Fruit fly (Drosophila melanogaster) whole organism, embryonic: ENCODE results near the gene Ube4B.

ENCODE experiments used
- Aef1 ChIP-seq: fragments of 200-800 bp; sonication (Bioruptor generic); IDR thresholded peaks from 3 replicates; pipeline ENCODE4 v1.3.6; 2022; ENCODE audit warnings: missing biosample characterization, missing genetic modification characterization
- Awh ChIP-seq: fragments of 200-800 bp; sonication (Bioruptor generic); IDR thresholded peaks from 2 replicates; pipeline ENCODE4, ENCODE4 v1.3.6; 2022; ENCODE audit warnings: missing biosample characterization, missing genetic modification characterization
- Bteb2 ChIP-seq: fragments of 200-800 bp; sonication (Bioruptor generic); optimal IDR thresholded peaks from 2 replicates; lab custom pipeline; 2016; ENCODE audit warnings: missing biosample characterization, missing genetic modification characterization
- CG1024 ChIP-seq: fragments of 200-800 bp; sonication (Bioruptor generic); IDR thresholded peaks from 2 replicates; pipeline ENCODE4 v1.3.6; 2022; ENCODE audit warnings: missing biosample characterization, missing genetic modification characterization
- CG12391 ChIP-seq: fragments of 200-800 bp; sonication (Bioruptor generic); optimal IDR thresholded peaks from 3 replicates; lab custom pipeline; 2018; ENCODE audit warnings: missing biosample characterization, mild to moderate bottlenecking, missing genetic modification characterization, moderate library complexity
- CG13624 ChIP-seq: fragments of 200-800 bp; sonication (Bioruptor generic); optimal IDR thresholded peaks from 2 replicates; lab custom pipeline; 2016; ENCODE audit warnings: missing biosample characterization, missing genetic modification characterization
- CG13894 ChIP-seq: fragments of 200-800 bp; sonication (Bioruptor generic); optimal IDR thresholded peaks from 3 replicates; lab custom pipeline; 2018; ENCODE audit warnings: missing biosample characterization, mild to moderate bottlenecking, missing genetic modification characterization, moderate library complexity
- CG18262 ChIP-seq: fragments of 200-800 bp; optimal IDR thresholded peaks from 3 replicates; lab custom pipeline; 2019; ENCODE audit warnings: missing biosample characterization, mild to moderate bottlenecking, missing genetic modification characterization, moderate library complexity
- CG2120 ChIP-seq: fragments of 200-800 bp; sonication (Bioruptor generic); optimal IDR thresholded peaks from 3 replicates; lab custom pipeline; 2016; ENCODE audit warnings: missing biosample characterization, missing genetic modification characterization
- CG32767 ChIP-seq: fragments of 200-800 bp; sonication (Bioruptor generic); IDR thresholded peaks from 2 replicates; pipeline ENCODE4 v1.3.6; 2022; ENCODE audit warnings: missing biosample characterization, missing genetic modification characterization
- CG3847 ChIP-seq: fragments of 200-800 bp; sonication (Bioruptor generic); IDR thresholded peaks from 2 replicates; pipeline ENCODE4 v1.3.6; 2022; ENCODE audit warnings: missing biosample characterization, missing genetic modification characterization
- CG4730 ChIP-seq: fragments of 200-800 bp; sonication (Bioruptor generic); IDR thresholded peaks from 2 replicates; pipeline ENCODE4 v1.3.6; 2022; ENCODE audit warnings: missing biosample characterization, missing genetic modification characterization
- CG6272 ChIP-seq: fragments of 200-800 bp; sonication (Bioruptor generic); IDR thresholded peaks from 2 replicates; pipeline ENCODE4 v1.3.6; 2022; ENCODE audit warnings: missing biosample characterization, missing genetic modification characterization
- CG7928 ChIP-seq: fragments of 200-800 bp; sonication (Bioruptor generic); optimal IDR thresholded peaks from 2 replicates; lab custom pipeline; 2017; ENCODE audit warnings: missing biosample characterization, mild to moderate bottlenecking, missing genetic modification characterization
- CTCF ChIP-seq: fragments of 200-800 bp; sonication (Bioruptor generic); optimal IDR thresholded peaks from 2 replicates; lab custom pipeline; 2017; ENCODE audit warnings: missing biosample characterization, mild to moderate bottlenecking, missing genetic modification characterization, moderate library complexity
- CrebB ChIP-seq: fragments of 200-800 bp; sonication (Bioruptor generic); optimal IDR thresholded peaks from 3 replicates; lab custom pipeline; 2018; ENCODE audit warnings: missing biosample characterization, mild to moderate bottlenecking, missing genetic modification characterization
- Gug ChIP-seq: fragments of 200-800 bp; sonication (Bioruptor generic); IDR thresholded peaks from 4 replicates; pipeline ENCODE4 v1.3.6; 2022; ENCODE audit warnings: missing biosample characterization, missing genetic modification characterization
- Hmx ChIP-seq: fragments of 200-800 bp; sonication (Bioruptor generic); optimal IDR thresholded peaks from 2 replicates; lab custom pipeline; 2016; ENCODE audit warnings: missing biosample characterization, missing genetic modification characterization
- MBD-R2 ChIP-seq: fragments of 200-800 bp; sonication (Bioruptor generic); IDR thresholded peaks from 2 replicates; pipeline ENCODE4 v1.3.6; 2022; ENCODE audit warnings: missing biosample characterization, missing genetic modification characterization
- MESR4 ChIP-seq: fragments of 200-800 bp; sonication (Bioruptor generic); optimal IDR thresholded peaks from 2 replicates; lab custom pipeline; 2018; ENCODE audit warnings: missing biosample characterization, mild to moderate bottlenecking, missing genetic modification characterization, moderate library complexity
- Mad ChIP-seq: fragments of 200-800 bp; sonication (Bioruptor generic); optimal IDR thresholded peaks from 2 replicates; lab custom pipeline; 2016; ENCODE audit warnings: missing biosample characterization, missing genetic modification characterization
- Nf-YB ChIP-seq: fragments of 200-800 bp; sonication (Bioruptor generic); optimal IDR thresholded peaks from 3 replicates; lab custom pipeline; 2019; ENCODE audit warnings: missing biosample characterization, mild to moderate bottlenecking, missing genetic modification characterization, moderate library complexity
- Ravus ChIP-seq: fragments of 200-800 bp; sonication (Bioruptor generic); IDR thresholded peaks from 2 replicates; pipeline ENCODE4 v1.3.6; 2022; ENCODE audit warnings: missing biosample characterization, missing genetic modification characterization
- Sry-β ChIP-seq: fragments of 200-800 bp; sonication (Bioruptor generic); optimal IDR thresholded peaks from 2 replicates; lab custom pipeline; 2018; ENCODE audit warnings: missing biosample characterization, mild to moderate bottlenecking, missing genetic modification characterization, moderate library complexity
- Taf1 ChIP-seq: fragments of 200-800 bp; sonication (Bioruptor generic); IDR thresholded peaks from 2 replicates; pipeline ENCODE4 v1.3.6; 2022; ENCODE audit warnings: missing biosample characterization, missing genetic modification characterization
- Trl ChIP-seq, 3 experiments: fragments of >200 bp in 2 of 3; fragments of 200-800 bp in 1 of 3; sonication (Bioruptor generic) in 1 of 3; optimal IDR thresholded peaks; 2 replicates in 1 of 3; 3 replicates in 2 of 3; lab custom pipeline; 2016 to 2017; ENCODE audit warnings: missing biosample characterization in 1 of 3, missing genetic modification characterization in 1 of 3
- YL-1 ChIP-seq: fragments of 200-800 bp; sonication (Bioruptor generic); optimal IDR thresholded peaks from 3 replicates; lab custom pipeline; 2017; ENCODE audit warnings: missing biosample characterization, mild to moderate bottlenecking, missing genetic modification characterization
- amos ChIP-seq: fragments of 200-800 bp; sonication (Bioruptor generic); IDR thresholded peaks from 2 replicates; pipeline ENCODE4 v1.3.6; 2022; ENCODE audit warnings: missing biosample characterization, missing genetic modification characterization; ENCODE audit not compliant: partially characterized antibody
- bowl ChIP-seq: fragments of 200-800 bp; sonication (Bioruptor generic); IDR thresholded peaks from 2 replicates; pipeline ENCODE4 v1.3.6; 2022; ENCODE audit warnings: missing biosample characterization, missing genetic modification characterization
- btn ChIP-seq: fragments of 200-800 bp; sonication (Bioruptor generic); optimal IDR thresholded peaks from 2 replicates; lab custom pipeline; 2016; ENCODE audit warnings: missing biosample characterization, missing genetic modification characterization
- croc ChIP-seq: fragments of 200-800 bp; sonication (Bioruptor generic); conservative IDR thresholded peaks from 3 replicates; pipeline ENCODE4 v1.3.6; 2022; ENCODE audit warnings: missing biosample characterization, missing genetic modification characterization
- crol ChIP-seq: fragments of 200-800 bp; sonication (Bioruptor generic); IDR thresholded peaks from 2 replicates; pipeline ENCODE4 v1.3.6; 2022; ENCODE audit warnings: missing biosample characterization, missing genetic modification characterization
- ems ChIP-seq: fragments of 200-800 bp; sonication (Bioruptor generic); optimal IDR thresholded peaks from 3 replicates; lab custom pipeline; 2016; ENCODE audit warnings: missing biosample characterization, missing genetic modification characterization
- gcm2 ChIP-seq: fragments of 200-800 bp; sonication (Bioruptor generic); optimal IDR thresholded peaks from 2 replicates; lab custom pipeline; 2016; ENCODE audit warnings: missing biosample characterization, missing genetic modification characterization
- hkb ChIP-seq, 2 experiments: fragments of 200-800 bp in 1 of 2; fragments of >200 bp in 1 of 2; sonication (Bioruptor generic) in 1 of 2; IDR thresholded peaks in 1 of 2; optimal IDR thresholded peaks in 1 of 2; 2 replicates each; pipeline versions ENCODE4 v1.3.6 to Lab custom; 2017 to 2022; ENCODE audit warnings: missing biosample characterization in 1 of 2, missing genetic modification characterization in 1 of 2
- kah ChIP-seq: fragments of 200-800 bp; sonication (Bioruptor generic); optimal IDR thresholded peaks from 2 replicates; lab custom pipeline; 2018; ENCODE audit warnings: missing biosample characterization, mild to moderate bottlenecking, missing genetic modification characterization
- kay ChIP-seq: fragments of 200-800 bp; sonication (Bioruptor generic); optimal IDR thresholded peaks from 2 replicates; lab custom pipeline; 2016; ENCODE audit warnings: missing biosample characterization, missing genetic modification characterization
- lov ChIP-seq, 2 experiments: fragments of 200-800 bp in 1 of 2; fragments of >200 bp in 1 of 2; sonication (Bioruptor generic) in 1 of 2; IDR thresholded peaks in 1 of 2; optimal IDR thresholded peaks in 1 of 2; 2 replicates in 1 of 2; 3 replicates in 1 of 2; pipeline versions ENCODE4 v1.3.6 to Lab custom; 2017 to 2022; ENCODE audit warnings: missing biosample characterization in 1 of 2, missing genetic modification characterization in 1 of 2
- onecut ChIP-seq: fragments of 200-800 bp; sonication (Bioruptor generic); IDR thresholded peaks from 2 replicates; pipeline ENCODE4 v1.3.6; 2022; ENCODE audit warnings: missing biosample characterization, missing genetic modification characterization
- p53 ChIP-seq: fragments of 200-800 bp; sonication (Bioruptor generic); optimal IDR thresholded peaks from 2 replicates; lab custom pipeline; 2016; ENCODE audit warnings: missing biosample characterization, missing genetic modification characterization
- pita ChIP-seq: fragments of 200-800 bp; sonication (Bioruptor generic); optimal IDR thresholded peaks from 2 replicates; lab custom pipeline; 2017; ENCODE audit warnings: missing biosample characterization, mild to moderate bottlenecking, missing genetic modification characterization
- pnt ChIP-seq: fragments of 200-800 bp; sonication (Bioruptor generic); optimal IDR thresholded peaks from 3 replicates; lab custom pipeline; 2016; ENCODE audit warnings: missing biosample characterization, missing genetic modification characterization
- prd ChIP-seq, 3 experiments: fragments of >200 bp in 2 of 3; fragments of 200-800 bp in 1 of 3; sonication (Bioruptor generic) in 1 of 3; optimal IDR thresholded peaks in 2 of 3; IDR thresholded peaks in 1 of 3; 2 replicates in 2 of 3; 3 replicates in 1 of 3; pipeline versions ENCODE4 v1.3.6 to Lab custom; 2017 to 2022; ENCODE audit warnings: missing biosample characterization in 1 of 3, missing genetic modification characterization in 1 of 3
- pros ChIP-seq: fragments of 200-800 bp; sonication (Bioruptor generic); optimal IDR thresholded peaks from 3 replicates; lab custom pipeline; 2019; ENCODE audit warnings: missing biosample characterization, mild to moderate bottlenecking, missing genetic modification characterization, moderate library complexity
- pum ChIP-seq: fragments of 200-800 bp; sonication (Bioruptor generic); optimal IDR thresholded peaks from 2 replicates; lab custom pipeline; 2016; ENCODE audit warnings: missing biosample characterization, missing genetic modification characterization
- sima ChIP-seq: fragments of 200-800 bp; sonication (Bioruptor generic); optimal IDR thresholded peaks from 2 replicates; lab custom pipeline; 2016; ENCODE audit warnings: missing biosample characterization, missing genetic modification characterization
- sr ChIP-seq: fragments of 200-800 bp; sonication (Bioruptor generic); IDR thresholded peaks from 3 replicates; pipeline ENCODE4 v1.3.6; 2022; ENCODE audit warnings: missing biosample characterization, missing genetic modification characterization
- tx ChIP-seq: fragments of 200-800 bp; sonication (Bioruptor generic); optimal IDR thresholded peaks from 2 replicates; lab custom pipeline; 2016; ENCODE audit warnings: missing biosample characterization, missing genetic modification characterization
- zen ChIP-seq: fragments of 200-800 bp; sonication (Bioruptor generic); optimal IDR thresholded peaks from 3 replicates; lab custom pipeline; 2018; ENCODE audit warnings: missing biosample characterization, mild to moderate bottlenecking, missing genetic modification characterization, moderate library complexity

Gene Ube4B

dm6 chr2L:13004059-13004870 is 15.0 kb downstream of the Ube4B start, which contains the start of the genes Vha68-1 and mTor (continued):
- no peak for TF ChIP-seq Nf-YB
- no peak for TF ChIP-seq prd (optimal IDR thresholded peaks at IDR 0.05; lab: Kevin White, UChicago)
- TF ChIP-seq prd (GFP tag; IDR thresholded peaks at IDR 0.05; lab: Robert Waterston, UW), result peak; percentile 87
- peak; percentile 90 for TF ChIP-seq CG7928
- peak; percentile 65 for TF ChIP-seq CG4730 (GFP tag; lab: Robert Waterston, UW)
- no peak for TF ChIP-seq gcm2 (GFP tag; lab: Kevin White, UChicago)
- peak; percentile 75 for TF ChIP-seq pnt (GFP tag; lab: Kevin White, UChicago)
- TF ChIP-seq Mad (GFP tag; lab: Kevin White, UChicago), result peak; percentile 53
- TF ChIP-seq CG2120 (GFP tag; lab: Kevin White, UChicago), result peak; percentile 88
- peak; percentile 55 for TF ChIP-seq MESR4
- peak; percentile 85 for TF ChIP-seq Gug
- TF ChIP-seq pros (GFP tag; lab: Kevin White, UChicago), result no peak
- TF ChIP-seq kah (GFP tag; lab: Kevin White, UChicago), result no peak
- TF ChIP-seq amos (GFP tag; lab: Robert Waterston, UW), result peak; percentile 86
- TF ChIP-seq Ravus (GFP tag; lab: Robert Waterston, UW), result peak; percentile 5; the same call in 1 of the 2 replicates
- TF ChIP-seq Taf1 (GFP tag; lab: Robert Waterston, UW), result peak; percentile 58; the same call in 1 of the 2 replicates
- no peak for TF ChIP-seq Trl (optimal IDR thresholded peaks at IDR 0.05; lab: Kevin White, UChicago)
- TF ChIP-seq Trl (GFP tag; optimal IDR thresholded peaks at IDR 0.05; lab: Kevin White, UChicago), result peak; percentile 82
- TF ChIP-seq sr (GFP tag; lab: Robert Waterston, UW), result no peak; the same call in 2 of the 3 replicates
- no peak for TF ChIP-seq CG18262 (tag; lab: Kevin White, UChicago)
- TF ChIP-seq CG3847 (GFP tag; lab: Robert Waterston, UW), result peak; percentile 86
- peak; percentile 76 for TF ChIP-seq pum
- TF ChIP-seq onecut (GFP tag; lab: Robert Waterston, UW), result no peak; the same call in 1 of the 2 replicates
- 0 out of 2 replicates have a peak, but pooled peaks have one; percentile 48 for TF ChIP-seq Awh (GFP tag; lab: Robert Waterston, UW)
- peak; percentile 54 for TF ChIP-seq kay (GFP tag; lab: Kevin White, UChicago)
- TF ChIP-seq CG13894 (tag; lab: Kevin White, UChicago), result no peak
- no peak for TF ChIP-seq Hmx
- TF ChIP-seq tx, result peak; percentile 83
- no peak for TF ChIP-seq sima
- TF ChIP-seq Bteb2 (GFP tag; lab: Kevin White, UChicago), result peak; percentile 53
- TF ChIP-seq Sry-β (GFP tag; lab: Kevin White, UChicago), result peak; percentile 46
- TF ChIP-seq, all 482 proteins: peak for 300

- TF ChIP-seq p53 (GFP tag; lab: Kevin White, UChicago), result no peak
- TF ChIP-seq crol (GFP tag; lab: Robert Waterston, UW), result peak; percentile 75
- no peak for TF ChIP-seq croc (GFP tag; lab: Robert Waterston, UW)
- no peak for TF ChIP-seq zen (tag; lab: Kevin White, UChicago)
- TF ChIP-seq Aef1, result no peak
- TF ChIP-seq CrebB (tag; lab: Kevin White, UChicago), result no peak
- no peak for TF ChIP-seq CG1024 (GFP tag; lab: Robert Waterston, UW)
- peak; percentile 100 for TF ChIP-seq onecut (GFP tag; lab: Robert Waterston, UW)
- peak; percentile 57 for TF ChIP-seq MBD-R2 (GFP tag; lab: Robert Waterston, UW)
- 0 out of 2 replicates have a peak, but pooled peaks have one; percentile 19 for TF ChIP-seq bowl (GFP tag; lab: Robert Waterston, UW)
- TF ChIP-seq pita (GFP tag; lab: Kevin White, UChicago), result no peak
- no peak for TF ChIP-seq btn
- no peak for TF ChIP-seq ems (GFP tag; lab: Kevin White, UChicago)
- TF ChIP-seq CG13624, result no peak
- no peak for TF ChIP-seq lov (optimal IDR thresholded peaks at IDR 0.05; lab: Kevin White, UChicago)
- 0 out of 3 replicates have a peak, but pooled peaks have one; percentile 11 for TF ChIP-seq lov (GFP tag; IDR thresholded peaks at IDR 0.05; lab: Robert Waterston, UW)
- no peak for TF ChIP-seq CG12391 (tag; lab: Kevin White, UChicago)
- no peak for TF ChIP-seq CG32767 (GFP tag; lab: Robert Waterston, UW)
- TF ChIP-seq YL-1, result peak; percentile 1
- no peak for TF ChIP-seq CG6272 (GFP tag; lab: Robert Waterston, UW)
- TF ChIP-seq CTCF (GFP tag; lab: Kevin White, UChicago), result peak; percentile 94
- TF ChIP-seq hkb (optimal IDR thresholded peaks at IDR 0.05; lab: Kevin White, UChicago), result no peak
- TF ChIP-seq hkb (GFP tag; IDR thresholded peaks at IDR 0.05; lab: Robert Waterston, UW), result no peak
These were observed 15.6 kb downstream of the Ube4B start for dm6 chr2L:13003659-13004058.
